Fruit fly (Drosophila melanogaster) S2 (cell line): ENCODE measurements around the gene danr.
"Not testable (repeated sequence)": the region's sequence is repeated elsewhere in the genome, so short reads cannot be mapped to it uniquely, and the experiment has no call there.

ENCODE experiments used
- CG8478 ChIP-seq: fragments of >200 bp; optimal IDR thresholded peaks from 2 replicates; lab custom pipeline; 2018
- CTCF ChIP-seq, 2 experiments: fragments of >200 bp; optimal IDR thresholded peaks; 2 replicates each; lab custom pipeline; 2018

danr gene

DNA sequence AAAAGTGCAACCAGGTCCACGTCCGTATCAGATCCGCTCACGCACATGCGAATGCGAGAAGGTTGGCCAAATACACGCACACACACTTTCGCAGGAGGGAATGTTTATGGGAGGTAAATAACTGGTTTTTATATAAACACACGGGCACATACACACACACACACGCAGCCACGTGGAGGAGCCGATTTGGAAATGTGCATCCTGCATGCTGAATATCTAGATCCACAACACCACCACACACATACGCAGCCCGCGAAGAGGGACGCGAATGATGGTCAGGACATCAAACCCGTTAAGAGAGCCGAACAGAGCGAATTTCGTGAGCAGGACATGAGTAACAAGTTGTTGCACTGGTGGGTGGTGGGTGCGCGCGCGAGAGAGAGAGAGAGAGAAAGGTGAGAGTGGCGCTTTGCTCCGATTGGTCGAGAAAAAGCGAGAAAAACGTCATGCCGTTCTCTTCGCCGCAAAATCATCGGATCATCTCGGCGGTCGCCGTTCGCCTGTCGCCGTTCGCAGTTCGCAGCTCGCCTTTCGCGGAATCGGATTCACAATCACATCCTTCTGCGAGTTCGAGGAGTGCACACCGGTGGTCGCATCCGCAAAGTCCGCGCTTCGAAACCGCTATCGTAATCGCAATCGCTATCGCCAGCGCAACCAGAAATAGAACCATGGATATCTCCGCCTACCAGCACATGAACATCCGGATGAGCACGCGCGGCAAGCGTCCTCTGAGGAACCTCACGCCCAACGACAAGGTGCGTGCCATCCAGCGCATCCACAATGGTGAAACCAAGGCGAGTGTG lies at the start of gene danr:
TSS of gene danr (plus strand) at position 508 of the 803 bp plus-strand sequence.
- TF ChIP-seq CTCF (optimal IDR thresholded peaks at IDR 0.05; lab: Kevin White, UChicago) (no peak), CG8478 (lab: Kevin White, UChicago) (no peak)

DNA sequence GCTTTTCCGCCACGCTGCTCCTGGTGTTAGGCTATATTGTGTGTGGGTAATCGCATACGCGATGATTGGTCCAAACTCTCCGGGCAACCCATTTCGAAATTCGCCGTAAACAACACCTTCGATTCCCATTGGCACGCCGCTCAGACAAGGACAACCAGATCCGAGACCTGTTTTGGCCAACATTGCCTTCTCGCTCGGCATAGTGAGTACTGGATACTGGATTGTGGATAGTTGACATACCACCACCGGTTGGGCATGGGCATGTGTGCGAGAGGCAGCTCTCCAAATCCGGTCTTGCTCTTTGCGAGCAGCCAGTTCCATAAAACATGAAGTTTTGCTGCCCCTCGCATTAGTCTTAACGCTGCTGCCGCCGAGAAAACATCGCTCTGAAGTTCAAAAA lies 43.2 kb upstream of the danr start, which contains the start of gene fd96Cb:
TSS of gene fd96Cb (plus strand) at position 374 of the 400 bp plus-strand sequence.
- no peak for TF ChIP-seq CTCF (optimal IDR thresholded peaks at IDR 0.05; lab: Kevin White, UChicago)
- no peak for TF ChIP-seq CG8478 (lab: Kevin White, UChicago)

DNA sequence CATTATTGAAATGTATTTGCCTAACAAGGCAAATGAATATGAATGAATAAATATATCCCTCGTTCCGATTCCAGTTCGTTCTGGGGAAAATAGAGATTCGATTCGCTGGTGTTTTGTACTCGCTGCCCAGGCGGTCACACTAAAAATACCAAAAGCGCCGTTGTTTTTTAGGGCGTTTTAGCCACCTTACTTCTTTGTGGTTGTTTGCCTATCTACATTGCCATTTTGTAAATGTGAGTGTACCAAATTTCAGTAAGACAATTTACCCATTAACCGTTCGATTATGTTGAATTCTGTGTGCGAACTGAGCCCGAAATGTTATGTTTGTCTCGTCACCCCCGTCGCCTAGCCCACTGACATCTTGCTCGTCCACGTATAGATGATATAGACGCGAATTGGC lies 40.4 kb upstream of the danr start, which contains the start of the genes CG33095 and CG33096:
TSS of gene CG33095 (plus strand) at position 187 of the 400 bp plus-strand sequence.
TSS of gene CG33096 (plus strand) at position 187 of the 400 bp plus-strand sequence.
- TF ChIP-seq CTCF (optimal IDR thresholded peaks at IDR 0.05; lab: Kevin White, UChicago) (no peak), CG8478 (lab: Kevin White, UChicago) (no peak)

DNA sequence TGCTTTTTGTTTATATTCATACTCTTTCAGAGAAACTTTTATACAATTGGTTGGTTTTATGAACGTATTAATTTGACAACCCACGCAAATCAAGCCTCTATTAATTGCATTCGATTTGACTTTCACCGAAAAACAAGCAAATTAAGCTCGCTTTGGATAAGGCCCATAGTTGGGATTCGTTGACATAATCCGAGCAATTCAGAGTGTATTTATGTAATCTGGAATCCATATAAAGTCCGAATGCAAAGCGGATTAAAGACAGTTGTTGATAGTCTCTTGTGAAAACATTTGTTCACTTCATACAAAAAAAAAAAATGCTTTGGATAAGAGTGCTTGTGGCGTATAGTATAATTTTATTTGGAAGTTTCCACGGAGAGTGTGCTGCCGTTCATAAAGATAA lies 35.6 kb upstream of the danr start, which contains the start of gene CG45095:
TSS of gene CG45095 (plus strand) at position 301 of the 400 bp plus-strand sequence.
- TF ChIP-seq CG8478 (lab: Kevin White, UChicago), result no peak
- TF ChIP-seq CTCF (optimal IDR thresholded peaks at IDR 0.05; lab: Kevin White, UChicago), result no peak

DNA sequence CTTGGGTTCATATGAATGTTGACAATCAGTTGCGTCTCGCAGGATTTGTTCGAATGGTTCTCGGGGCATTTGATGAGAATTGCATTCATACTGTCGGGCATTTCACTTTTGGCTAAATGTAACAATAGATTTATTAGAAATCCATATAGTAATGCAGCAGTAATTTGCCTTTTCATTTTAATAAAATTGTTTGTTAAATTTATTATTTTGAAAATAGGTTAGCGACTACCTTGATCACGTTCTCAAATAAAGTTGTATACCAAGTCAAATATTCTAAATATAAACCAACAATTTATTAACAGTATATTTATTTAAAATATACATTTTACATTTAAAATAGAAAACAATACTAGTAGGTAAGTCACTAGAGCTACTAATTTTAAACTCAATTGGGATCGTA lies 28.9 kb upstream of the danr start, which contains the start of gene CG34027:
TSS of gene CG34027 (minus strand) at position 101 of the 400 bp plus-strand sequence.
- no peak for TF ChIP-seq CTCF (optimal IDR thresholded peaks at IDR 0.05; lab: Kevin White, UChicago)
- TF ChIP-seq CG8478 (lab: Kevin White, UChicago), result no peak

DNA sequence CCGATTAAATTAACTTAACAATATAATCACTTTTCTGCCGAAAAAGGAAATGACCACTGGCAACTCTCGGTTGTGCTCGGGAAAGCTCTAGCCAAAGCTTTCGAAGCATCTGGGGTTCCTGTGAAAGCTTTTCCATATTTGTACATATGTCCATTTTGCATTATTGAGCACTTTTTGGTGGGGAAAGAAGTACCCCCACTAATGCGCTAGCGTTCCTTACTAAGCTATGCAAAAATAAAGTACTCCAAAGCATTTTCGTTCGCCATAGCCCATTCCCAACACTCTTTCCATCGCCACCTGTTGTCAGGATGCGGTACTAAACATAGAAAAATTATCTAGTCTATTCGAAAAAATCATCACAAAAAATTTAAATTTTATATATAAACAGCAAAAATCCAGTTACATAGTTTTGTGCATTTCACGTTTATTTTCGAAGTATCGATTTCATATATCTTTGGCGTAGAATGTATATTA lies 25.4 kb upstream of the danr start, which contains the start of gene Nepl16:
TSS of gene Nepl16 (minus strand) at position 51 of the 474 bp plus-strand sequence.
- TF ChIP-seq CTCF (optimal IDR thresholded peaks at IDR 0.05; lab: Kevin White, UChicago) (peak; percentile 38 to 68), CG8478 (lab: Kevin White, UChicago) (no peak)

DNA sequence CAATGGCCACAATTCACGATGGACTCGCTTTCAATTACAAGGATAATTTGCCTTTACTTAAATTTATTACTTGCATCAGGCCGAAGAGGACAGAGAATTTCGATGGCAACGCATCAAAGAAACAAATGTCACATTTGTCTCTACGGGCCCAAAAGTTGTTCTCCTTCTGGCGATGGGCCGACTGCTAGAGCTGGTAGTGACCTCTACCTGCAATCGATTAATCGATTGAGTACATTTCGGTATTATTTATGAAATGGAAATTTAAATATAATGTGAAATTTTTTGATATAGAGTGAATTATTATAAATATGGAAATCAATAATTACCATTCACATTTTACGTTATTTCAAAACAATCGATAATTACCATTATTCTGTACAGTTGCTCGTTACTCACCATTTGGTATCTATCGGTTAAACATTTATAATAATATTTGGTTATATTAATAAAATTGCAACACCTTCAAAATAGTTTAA lies 15.1 kb upstream of the danr start, which contains the start of the genes CG31510 and TTLL5:
TSS of gene CG31510 (minus strand) at position 185 of the 476 bp plus-strand sequence.
TSS of gene TTLL5 (minus strand) at position 185 of the 476 bp plus-strand sequence.
- no peak for TF ChIP-seq CG8478 (lab: Kevin White, UChicago)
- TF ChIP-seq CTCF (optimal IDR thresholded peaks at IDR 0.05; lab: Kevin White, UChicago), result no peak

DNA sequence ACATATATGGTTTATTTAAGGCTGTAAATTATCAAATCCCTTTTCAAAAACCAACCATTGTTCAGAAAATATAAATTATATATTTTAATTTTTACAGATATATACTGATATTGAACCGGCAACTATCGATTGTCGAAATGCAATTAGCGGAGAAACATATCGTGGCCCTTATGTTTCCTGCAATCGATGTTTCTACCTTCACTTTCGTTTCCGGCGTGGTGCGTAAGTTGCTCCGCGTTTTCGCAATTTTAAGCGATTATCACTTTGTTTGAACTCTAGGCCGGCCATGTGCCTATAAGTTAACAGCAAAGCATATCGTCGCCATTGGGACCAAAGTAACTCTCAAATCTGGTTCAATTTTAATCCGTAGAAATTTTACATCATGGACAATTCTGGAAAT lies 14.6 kb upstream of the danr start, which contains the start of gene vig2:
TSS of gene vig2 (plus strand) at position 112 of the 400 bp plus-strand sequence.
- not testable (repeated sequence) for TF ChIP-seq CG8478 (lab: Kevin White, UChicago); CTCF (optimal IDR thresholded peaks at IDR 0.05; lab: Kevin White, UChicago)

DNA sequence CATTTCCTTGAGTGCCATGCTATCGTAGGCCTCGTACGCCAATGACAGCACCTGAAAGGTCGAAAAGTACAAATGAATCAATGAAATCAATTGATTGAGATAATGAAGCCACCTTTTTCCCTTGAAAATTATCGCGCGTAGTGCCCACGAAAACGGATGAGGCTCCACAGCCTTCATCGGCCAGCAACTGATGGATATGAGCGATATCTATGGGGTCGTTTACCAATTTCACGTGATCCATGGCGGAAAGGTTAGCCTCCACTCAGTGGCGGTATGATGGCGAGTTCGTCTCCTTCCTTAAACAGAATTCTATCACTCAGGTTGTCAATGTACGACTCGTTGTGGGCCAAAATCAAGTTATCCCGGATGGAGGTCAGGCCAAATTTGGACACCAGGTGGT lies 11.0 kb upstream of the danr start:
- TF ChIP-seq CTCF (optimal IDR thresholded peaks at IDR 0.05; lab: Kevin White, UChicago) (no peak), CG8478 (lab: Kevin White, UChicago) (no peak)

DNA sequence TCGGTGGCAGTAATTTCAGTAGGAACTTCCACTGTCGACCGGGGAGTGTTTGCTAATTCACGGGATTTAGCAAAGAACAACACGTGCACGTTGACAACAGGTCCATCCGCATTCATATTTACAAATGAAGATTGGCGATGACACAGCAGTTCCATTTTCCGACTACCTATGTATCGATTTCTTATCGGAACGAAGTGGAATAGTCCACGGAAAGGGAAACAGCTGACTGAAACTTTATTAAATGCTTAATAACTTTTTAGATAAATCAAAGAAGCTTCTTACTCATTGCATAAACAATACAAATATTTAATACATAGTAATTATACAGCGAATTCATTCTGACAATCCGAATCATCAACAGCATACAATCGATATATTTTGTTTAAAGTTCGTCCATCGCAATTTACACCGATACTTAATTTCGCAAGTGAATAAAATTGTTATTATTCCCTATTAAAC lies 10.6 kb upstream of the danr start, which contains the start of the genes Mocs2A, Mocs2B and Clbn:
TSS of gene Mocs2A (minus strand) at position 129 of the 459 bp plus-strand sequence.
TSS of gene Mocs2B (minus strand) at position 129 of the 459 bp plus-strand sequence.
TSS of gene Clbn (plus strand) at position 272 of the 459 bp plus-strand sequence.
- TF ChIP-seq CG8478 (lab: Kevin White, UChicago) (no peak), CTCF (optimal IDR thresholded peaks at IDR 0.05; lab: Kevin White, UChicago) (no peak)

DNA sequence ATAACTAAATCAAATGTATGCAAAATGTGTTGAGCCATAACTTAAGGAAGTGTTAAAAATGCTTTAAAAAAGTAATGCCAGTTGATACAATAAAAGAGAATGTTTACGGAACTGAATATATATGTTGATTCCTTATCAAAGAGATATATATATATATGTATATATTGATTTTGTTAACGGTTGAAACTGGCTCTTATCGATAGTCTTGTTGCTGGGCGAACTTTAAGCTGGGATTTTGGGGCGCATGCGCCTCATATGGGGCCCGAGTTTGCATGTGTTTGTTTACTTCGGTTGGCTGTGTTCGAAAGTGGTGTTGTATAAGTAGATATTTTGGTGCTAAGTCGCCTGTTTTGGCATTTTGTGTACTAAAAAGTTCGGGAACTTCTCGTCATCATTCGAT lies 6.8 kb upstream of the danr start, which contains the start of gene Bili:
TSS of gene Bili (plus strand) at position 265 of the 400 bp plus-strand sequence.
- TF ChIP-seq CG8478 (lab: Kevin White, UChicago); CTCF (optimal IDR thresholded peaks at IDR 0.05; lab: Kevin White, UChicago): not testable (repeated sequence)

DNA sequence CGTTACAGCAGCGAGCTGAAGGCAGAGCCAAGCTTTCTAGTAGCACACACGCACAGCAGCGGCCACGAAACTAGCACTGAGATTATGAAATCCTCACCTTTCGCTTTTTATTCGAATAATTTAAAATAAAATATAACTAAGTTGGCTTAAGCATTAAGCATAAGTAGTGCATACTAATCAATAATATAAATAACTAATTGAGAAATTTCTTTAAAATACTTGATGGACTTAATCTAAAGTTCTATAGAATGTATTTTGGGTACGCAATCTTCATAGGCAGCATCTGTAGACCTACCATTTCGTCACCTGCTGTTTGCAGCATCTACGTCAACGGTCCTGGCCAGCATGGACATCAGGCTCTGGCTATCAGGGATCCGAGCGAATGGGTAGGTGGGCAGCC lies 14.5 kb downstream of the danr start:
- TF ChIP-seq CG8478 (lab: Kevin White, UChicago) (no peak), CTCF (optimal IDR thresholded peaks at IDR 0.05; lab: Kevin White, UChicago) (no peak)

DNA sequence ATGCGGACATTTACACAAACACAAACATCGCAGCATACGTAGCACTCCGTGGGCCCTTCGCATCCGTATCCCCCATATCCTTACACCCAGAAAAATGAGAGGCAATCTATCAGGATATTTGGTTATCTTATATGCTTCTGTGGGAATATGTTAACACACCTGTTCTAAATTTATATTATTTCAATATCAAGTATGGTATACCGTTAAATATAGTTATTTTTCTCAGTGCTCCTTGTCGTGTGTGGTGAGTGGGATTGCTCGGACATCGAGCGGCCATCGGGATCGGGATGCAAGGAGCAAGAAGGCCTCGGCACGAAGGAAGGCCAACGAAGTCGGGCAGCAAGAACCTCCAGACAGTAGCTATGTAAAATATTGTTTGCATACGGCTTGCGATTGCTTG lies 23.6 kb downstream of the danr start:
- TF ChIP-seq CTCF (optimal IDR thresholded peaks at IDR 0.05; lab: Kevin White, UChicago), result no peak
- no peak for TF ChIP-seq CG8478 (lab: Kevin White, UChicago)

DNA sequence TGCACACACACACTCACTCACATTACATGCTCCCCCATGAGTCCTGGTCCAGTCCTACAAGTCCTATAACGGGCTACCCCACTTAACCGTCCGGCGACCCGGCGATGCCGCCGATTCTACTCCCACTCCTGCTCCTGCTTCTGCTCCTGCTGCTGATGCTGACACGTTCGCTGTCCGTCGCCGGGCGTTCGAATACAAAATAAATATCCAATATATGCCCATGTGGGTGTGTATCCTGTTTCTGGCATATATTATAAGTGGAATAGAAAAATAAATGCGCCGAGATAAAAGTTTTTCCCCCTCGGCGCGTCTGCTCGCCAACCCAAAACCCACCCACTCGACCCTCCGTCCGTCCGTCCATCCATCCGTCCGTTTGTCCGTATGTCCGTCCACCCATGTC lies 28.9 kb downstream of the danr start:
- no peak for TF ChIP-seq CTCF (optimal IDR thresholded peaks at IDR 0.05; lab: Kevin White, UChicago)
- TF ChIP-seq CG8478 (lab: Kevin White, UChicago), result no peak
